Worm (Caenorhabditis elegans): Measurements from ENCODE around the gene F35E8.9.

ce11 chrV:15913714-15914113, 3.6 kb downstream of the F35E8.9 start, which contains the start of gene F35E8.7:
- no peak for TF ChIP-seq elt-2 (tag; optimal IDR thresholded peaks at IDR 0.05)
- no peak for TF ChIP-seq ceh-22 (tag; optimal IDR thresholded peaks at IDR 0.05)
- no peak for TF ChIP-seq ama-1 (optimal IDR thresholded peaks at IDR 0.05)
- TF ChIP-seq ztf-16 (tag; optimal IDR thresholded peaks at IDR 0.05), result no peak
- no peak for TF ChIP-seq hlh-6 (tag; optimal IDR thresholded peaks at IDR 0.05)
- TF ChIP-seq fkh-10 (GFP tag; optimal IDR thresholded peaks at IDR 0.05), result no peak
- no peak for TF ChIP-seq hlh-30 (tag; optimal IDR thresholded peaks at IDR 0.05; ENCODE audit: insufficient read depth)
- no peak for TF ChIP-seq hlh-13 (GFP tag; optimal IDR thresholded peaks at IDR 0.05)
- TF ChIP-seq tbx-7 (tag; optimal IDR thresholded peaks at IDR 0.05), result no peak
- TF ChIP-seq ahr-1 (tag; optimal IDR thresholded peaks at IDR 0.05), result no peak
